Fruit fly (Drosophila melanogaster) whole organism, embryonic: ENCODE data around the gene DCAF12.

ENCODE experiments used
- Aef1 ChIP-seq: fragments of 200-800 bp; sonication (Bioruptor generic); IDR thresholded peaks from 3 replicates; pipeline ENCODE4 v1.3.6; 2022; ENCODE audit warnings: missing biosample characterization, missing genetic modification characterization
- B-H1 ChIP-seq: fragments of 200-800 bp; sonication (Bioruptor generic); IDR thresholded peaks from 3 replicates; pipeline ENCODE4 v1.3.6; 2022; ENCODE audit warnings: missing biosample characterization, missing genetic modification characterization
- Blimp-1 ChIP-seq: fragments of 200-800 bp; sonication (Bioruptor generic); optimal IDR thresholded peaks from 3 replicates; lab custom pipeline; 2018; ENCODE audit warnings: missing biosample characterization, missing genetic modification characterization, mild to moderate bottlenecking, moderate library complexity, missing genetic modification reagents
- CG11247 ChIP-seq: fragments of 200-800 bp; sonication (Bioruptor generic); IDR thresholded peaks from 2 replicates; pipeline ENCODE4 v1.3.6; 2022; ENCODE audit warnings: missing biosample characterization, missing genetic modification characterization
- CG11398 ChIP-seq: fragments of 200-800 bp; sonication (Bioruptor generic); optimal IDR thresholded peaks from 2 replicates; lab custom pipeline; 2016; ENCODE audit warnings: missing biosample characterization, missing genetic modification characterization
- CG11456 ChIP-seq: fragments of 200-800 bp; sonication (Bioruptor generic); IDR thresholded peaks from 3 replicates; pipeline ENCODE4 v1.3.6; 2022; ENCODE audit warnings: missing biosample characterization, missing genetic modification characterization
- CG12071 ChIP-seq: fragments of 200-800 bp; sonication (Bioruptor generic); optimal IDR thresholded peaks from 3 replicates; lab custom pipeline; 2018; ENCODE audit warnings: missing biosample characterization, mild to moderate bottlenecking, missing genetic modification characterization
- CG12155 ChIP-seq: fragments of 200-800 bp; sonication (Bioruptor generic); optimal IDR thresholded peaks from 3 replicates; lab custom pipeline; 2016; ENCODE audit warnings: missing biosample characterization, missing genetic modification characterization
- CG12942 ChIP-seq: fragments of 200-800 bp; sonication (Bioruptor generic); optimal IDR thresholded peaks from 3 replicates; lab custom pipeline; 2016; ENCODE audit warnings: missing biosample characterization, missing genetic modification characterization
- CG13287 ChIP-seq: fragments of 200-800 bp; sonication (Bioruptor generic); IDR thresholded peaks from 2 replicates; pipeline ENCODE4 v1.3.6; 2022; ENCODE audit warnings: missing biosample characterization, missing genetic modification characterization; ENCODE audit not compliant: partially characterized antibody
- CG13894 ChIP-seq: fragments of 200-800 bp; sonication (Bioruptor generic); optimal IDR thresholded peaks from 3 replicates; lab custom pipeline; 2018; ENCODE audit warnings: missing biosample characterization, mild to moderate bottlenecking, missing genetic modification characterization, moderate library complexity
- CG1529 ChIP-seq: fragments of 200-800 bp; sonication (Bioruptor generic); optimal IDR thresholded peaks from 3 replicates; lab custom pipeline; 2018; ENCODE audit warnings: missing biosample characterization, missing genetic modification characterization
- CG17802 ChIP-seq: fragments of 200-800 bp; sonication (Bioruptor generic); optimal IDR thresholded peaks from 2 replicates; lab custom pipeline; 2018; ENCODE audit warnings: missing biosample characterization, mild to moderate bottlenecking, missing genetic modification characterization, moderate library complexity
- CG18011 ChIP-seq: fragments of 200-800 bp; sonication (Bioruptor generic); optimal IDR thresholded peaks from 2 replicates; lab custom pipeline; 2017; ENCODE audit warnings: missing biosample characterization, missing genetic modification characterization, mild to moderate bottlenecking, moderate library complexity, missing genotype
- CG18262 ChIP-seq: fragments of 200-800 bp; optimal IDR thresholded peaks from 3 replicates; lab custom pipeline; 2019; ENCODE audit warnings: missing biosample characterization, mild to moderate bottlenecking, missing genetic modification characterization, moderate library complexity
- CG1832 ChIP-seq: fragments of 200-800 bp; sonication (Bioruptor generic); optimal IDR thresholded peaks from 2 replicates; lab custom pipeline; 2017; ENCODE audit warnings: missing biosample characterization, mild to moderate bottlenecking, missing genetic modification characterization, inconsistent platforms
- CG2199 ChIP-seq: fragments of 200-800 bp; sonication (Bioruptor generic); IDR thresholded peaks from 3 replicates; pipeline ENCODE4 v1.3.6; 2022; ENCODE audit warnings: missing biosample characterization, missing genetic modification characterization
- CG30020 ChIP-seq: fragments of 200-800 bp; optimal IDR thresholded peaks from 2 replicates; lab custom pipeline; 2019; ENCODE audit warnings: missing biosample characterization, mild to moderate bottlenecking, missing genetic modification characterization, moderate library complexity
- CG3281 ChIP-seq: fragments of 200-800 bp; sonication (Bioruptor generic); optimal IDR thresholded peaks from 3 replicates; lab custom pipeline; 2017; ENCODE audit warnings: missing biosample characterization, mild to moderate bottlenecking, missing genetic modification characterization
- CG6791 ChIP-seq: fragments of 200-800 bp; sonication (Bioruptor generic); IDR thresholded peaks from 3 replicates; pipeline ENCODE4 v1.3.6; 2022; ENCODE audit warnings: missing biosample characterization, missing genetic modification characterization; ENCODE audit not compliant: partially characterized antibody
- CG8089 ChIP-seq: fragments of 200-800 bp; sonication (Bioruptor generic); optimal IDR thresholded peaks from 3 replicates; lab custom pipeline; 2016; ENCODE audit warnings: missing biosample characterization, missing genetic modification characterization
- CHES-1-like ChIP-seq: fragments of 200-800 bp; sonication (Bioruptor generic); optimal IDR thresholded peaks from 2 replicates; lab custom pipeline; 2016; ENCODE audit warnings: missing biosample characterization, missing genetic modification characterization
- D ChIP-seq, 2 experiments: fragments of 200-800 bp in 1 of 2; fragments of >200 bp in 1 of 2; sonication (Bioruptor generic) in 1 of 2; optimal IDR thresholded peaks; 2 replicates in 1 of 2; 3 replicates in 1 of 2; lab custom pipeline; 2017; ENCODE audit warnings: mild to moderate bottlenecking in 1 of 2, missing biosample characterization in 1 of 2, missing genetic modification characterization in 1 of 2, missing genetic modification reagents in 1 of 2
- Dip2 ChIP-seq: fragments of 200-800 bp; sonication (Bioruptor generic); IDR thresholded peaks from 2 replicates; pipeline ENCODE4 v1.3.6; 2022; ENCODE audit warnings: missing biosample characterization, missing genetic modification characterization
- Drgx ChIP-seq: fragments of 200-800 bp; sonication (Bioruptor generic); IDR thresholded peaks from 2 replicates; pipeline ENCODE4 v1.3.6; 2022; ENCODE audit warnings: missing biosample characterization, missing genetic modification characterization
- GATAe ChIP-seq: fragments of 200-800 bp; sonication (Bioruptor generic); conservative IDR thresholded peaks from 2 replicates; pipeline ENCODE4 v1.3.6; 2022; ENCODE audit warnings: missing biosample characterization, missing genetic modification characterization
- HLH3B ChIP-seq: fragments of 200-800 bp; sonication (Bioruptor generic); IDR thresholded peaks from 2 replicates; pipeline ENCODE4 v1.3.6; 2022; ENCODE audit warnings: missing biosample characterization, missing genetic modification characterization
- HLH4C ChIP-seq: fragments of 200-800 bp; sonication (Bioruptor generic); IDR thresholded peaks from 3 replicates; pipeline ENCODE4 v1.3.6; 2022; ENCODE audit warnings: missing biosample characterization, missing genetic modification characterization; ENCODE audit not compliant: partially characterized antibody
- Lhr ChIP-seq: fragments of 200-800 bp; sonication (Bioruptor generic); optimal IDR thresholded peaks from 3 replicates; lab custom pipeline; 2017; ENCODE audit warnings: mild to moderate bottlenecking, missing biosample characterization, missing genetic modification reagents, missing genetic modification characterization
- Lim3 ChIP-seq: fragments of 200-800 bp; sonication (Bioruptor generic); IDR thresholded peaks from 2 replicates; pipeline ENCODE4 v1.3.6; 2022; ENCODE audit warnings: missing biosample characterization, missing genetic modification characterization
- PHDP ChIP-seq: fragments of 200-800 bp; sonication (Bioruptor generic); optimal IDR thresholded peaks from 3 replicates; lab custom pipeline; 2018; ENCODE audit warnings: missing biosample characterization, mild to moderate bottlenecking, missing genetic modification characterization, moderate library complexity
- Xrp1 ChIP-seq: fragments of 200-800 bp; sonication (Bioruptor generic); IDR thresholded peaks from 2 replicates; pipeline ENCODE4 v1.3.6; 2022; ENCODE audit warnings: missing biosample characterization, missing genetic modification characterization
- bcd ChIP-seq: fragments of 200-800 bp; sonication (Bioruptor generic); optimal IDR thresholded peaks from 2 replicates; lab custom pipeline; 2017; ENCODE audit warnings: missing biosample characterization, mild to moderate bottlenecking, missing genetic modification characterization
- btn ChIP-seq: fragments of 200-800 bp; sonication (Bioruptor generic); optimal IDR thresholded peaks from 2 replicates; lab custom pipeline; 2016; ENCODE audit warnings: missing biosample characterization, missing genetic modification characterization
- corto ChIP-seq: fragments of 200-800 bp; sonication (Bioruptor generic); optimal IDR thresholded peaks from 2 replicates; lab custom pipeline; 2016; ENCODE audit warnings: missing biosample characterization, mild to moderate bottlenecking, missing genetic modification characterization, moderate library complexity
- crol ChIP-seq: fragments of 200-800 bp; sonication (Bioruptor generic); IDR thresholded peaks from 2 replicates; pipeline ENCODE4 v1.3.6; 2022; ENCODE audit warnings: missing biosample characterization, missing genetic modification characterization
- dati ChIP-seq: fragments of 200-800 bp; sonication (Bioruptor generic); IDR thresholded peaks from 2 replicates; pipeline ENCODE4 v1.3.6; 2022; ENCODE audit warnings: missing biosample characterization, missing genetic modification characterization
- ewg ChIP-seq: fragments of 200-800 bp; sonication (Bioruptor generic); optimal IDR thresholded peaks from 3 replicates; lab custom pipeline; 2017; ENCODE audit warnings: mild to moderate bottlenecking, missing biosample characterization, missing genetic modification reagents, missing genetic modification characterization
- fd3F ChIP-seq: fragments of 200-800 bp; sonication (Bioruptor generic); optimal IDR thresholded peaks from 2 replicates; lab custom pipeline; 2018; ENCODE audit warnings: missing biosample characterization, mild to moderate bottlenecking, missing genetic modification characterization, moderate library complexity
- gsb ChIP-seq: fragments of 200-800 bp; sonication (Bioruptor generic); IDR thresholded peaks from 2 replicates; pipeline ENCODE4 v1.3.6; 2022; ENCODE audit warnings: missing biosample characterization, missing genetic modification characterization
- gt ChIP-seq: fragments of 200-800 bp; sonication (Bioruptor generic); IDR thresholded peaks from 2 replicates; pipeline ENCODE4 v1.3.6; 2022; ENCODE audit warnings: missing biosample characterization, missing genetic modification characterization
- org-1 ChIP-seq: fragments of 200-800 bp; sonication (Bioruptor generic); optimal IDR thresholded peaks from 2 replicates; lab custom pipeline; 2017; ENCODE audit warnings: missing biosample characterization, missing genetic modification characterization
- pb ChIP-seq: fragments of 200-800 bp; sonication (Bioruptor generic); optimal IDR thresholded peaks from 3 replicates; lab custom pipeline; 2016; ENCODE audit warnings: missing biosample characterization, missing genetic modification characterization
- run ChIP-seq: fragments of 200-800 bp; sonication (Bioruptor generic); optimal IDR thresholded peaks from 3 replicates; lab custom pipeline; 2018; ENCODE audit warnings: missing biosample characterization, mild to moderate bottlenecking, missing genetic modification characterization
- scrt ChIP-seq: fragments of 200-800 bp; sonication (Bioruptor generic); optimal IDR thresholded peaks from 2 replicates; lab custom pipeline; 2018; ENCODE audit warnings: missing biosample characterization, mild to moderate bottlenecking, missing genetic modification characterization, moderate library complexity
- sens ChIP-seq: fragments of 200-800 bp; sonication (Bioruptor generic); peaks from one replicate; lab custom pipeline; 2016; ENCODE audit warnings: missing biosample characterization, missing genetic modification characterization
- slp2 ChIP-seq: fragments of 200-800 bp; sonication (Bioruptor generic); optimal IDR thresholded peaks from 2 replicates; lab custom pipeline; 2016; ENCODE audit warnings: missing biosample characterization, missing genetic modification characterization
- sug ChIP-seq: fragments of 200-800 bp; optimal IDR thresholded peaks from 2 replicates; lab custom pipeline; 2019; ENCODE audit warnings: missing biosample characterization, mild to moderate bottlenecking, missing genetic modification characterization, moderate library complexity
- tup ChIP-seq: fragments of 200-800 bp; sonication (Bioruptor generic); optimal IDR thresholded peaks from 2 replicates; lab custom pipeline; 2016; ENCODE audit warnings: missing biosample characterization, mild to moderate bottlenecking, missing genetic modification characterization, moderate library complexity
- usp ChIP-seq: fragments of >200 bp; optimal IDR thresholded peaks from 2 replicates; lab custom pipeline; 2017; ENCODE audit warnings: missing biosample characterization, missing genetic modification characterization
- yki ChIP-seq: fragments of >200 bp; optimal IDR thresholded peaks from 3 replicates; lab custom pipeline; 2018

The DCAF12 gene

DNA sequence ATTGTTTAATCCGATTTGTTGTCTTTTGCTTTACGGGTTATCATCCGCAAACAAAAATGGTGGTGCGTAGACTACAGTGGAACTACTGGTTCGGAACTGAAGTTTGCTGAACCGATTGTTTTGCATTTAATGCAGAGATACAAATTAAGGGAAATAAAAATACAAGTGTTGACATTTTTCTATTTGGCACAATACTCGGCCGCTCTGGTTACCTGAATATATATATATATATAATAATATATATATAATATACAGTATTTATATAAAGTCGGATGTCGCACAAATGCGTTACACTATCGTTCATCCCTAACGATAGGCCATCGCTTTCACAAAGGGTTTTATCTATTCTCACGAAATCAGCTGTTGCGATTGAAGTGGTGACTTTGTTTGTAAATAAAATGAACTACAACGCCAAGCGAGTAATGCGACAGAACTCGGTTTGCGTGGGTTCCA is at the start of gene DCAF12, which contains the start of gene Spt3:
DCAF12 (minus strand) TSS at position 204 of the 453 bp plus-strand sequence.
Spt3 (plus strand) TSS at position 329 of the 453 bp plus-strand sequence.
- TF ChIP-seq CHES-1-like (GFP tag; lab: Kevin White, UChicago) (no peak), Aef1 (GFP tag; lab: Robert Waterston, UW) (peak; percentile 56), btn (GFP tag; lab: Kevin White, UChicago) (no peak), CG12155 (GFP tag; lab: Kevin White, UChicago) (peak; percentile 7), GATAe (GFP tag; lab: Robert Waterston, UW) (no peak), Xrp1 (peak; percentile 70), CG11456 (GFP tag; lab: Robert Waterston, UW) (0 out of 3 replicates have a peak, but pooled peaks have one; percentile 30), sug (tag; lab: Kevin White, UChicago) (no peak), CG11247 (GFP tag; lab: Robert Waterston, UW) (0 out of 2 replicates have a peak, but pooled peaks have one; percentile 42), HLH3B (GFP tag; lab: Robert Waterston, UW) (peak; percentile 19; the same call in 1 of the 2 replicates), slp2 (peak; percentile 15), CG11398 (GFP tag; lab: Kevin White, UChicago) (no peak), gt (GFP tag; lab: Robert Waterston, UW) (no peak), PHDP (tag; lab: Kevin White, UChicago) (no peak), CG6791 (GFP tag; lab: Robert Waterston, UW) (peak; percentile 81), CG12071 (no peak), CG8089 (no peak), bcd (GFP tag; lab: Kevin White, UChicago) (peak; percentile 57), scrt (peak; percentile 44), gsb (GFP tag; lab: Robert Waterston, UW) (no peak), CG1832 (no peak), dati (GFP tag; lab: Robert Waterston, UW) (no peak), CG17802 (no peak), Lhr (GFP tag; lab: Kevin White, UChicago) (peak; percentile 3), CG18262 (tag; lab: Kevin White, UChicago) (no peak), Lim3 (no peak), corto (GFP tag; lab: Kevin White, UChicago) (no peak), CG13287 (GFP tag; lab: Robert Waterston, UW) (peak; percentile 90), D (optimal IDR thresholded peaks at IDR 0.05; lab: Kevin White, UChicago) (no peak), D (GFP tag; optimal IDR thresholded peaks at IDR 0.05; lab: Kevin White, UChicago) (peak; percentile 38), Drgx (GFP tag; lab: Robert Waterston, UW) (no peak), run (tag; lab: Kevin White, UChicago) (no peak), fd3F (GFP tag; lab: Kevin White, UChicago) (peak; percentile 22), CG1529 (no peak), yki (lab: Kevin White, UChicago) (no peak), usp (no peak), Dip2 (GFP tag; lab: Robert Waterston, UW) (no peak), crol (GFP tag; lab: Robert Waterston, UW) (no peak), Blimp-1 (GFP tag; lab: Kevin White, UChicago) (peak; percentile 48), B-H1 (no peak; the same call in 2 of the 3 replicates), CG3281 (GFP tag; lab: Kevin White, UChicago) (peak; percentile 63), CG2199 (GFP tag; lab: Robert Waterston, UW) (no peak), sens (GFP tag; lab: Kevin White, UChicago) (no peak), ewg (peak; percentile 35), pb (GFP tag; lab: Kevin White, UChicago) (no peak), org-1 (GFP tag; lab: Kevin White, UChicago) (no peak), CG13894 (no peak), HLH4C (GFP tag; lab: Robert Waterston, UW) (peak; percentile 93), CG30020 (tag; lab: Kevin White, UChicago) (peak; percentile 69), CG18011 (no peak), tup (GFP tag; lab: Kevin White, UChicago) (no peak), CG12942 (GFP tag; lab: Kevin White, UChicago) (no peak)
